Worm (Caenorhabditis elegans) whole organism, dauer: ENCODE results near the gene pag-3.
"Not testable (repeated sequence)": the region's sequence is repeated elsewhere in the genome, so short reads cannot be mapped to it uniquely, and the experiment has no call there.

Source experiments
- unc-62 ChIP-seq: sonication (generic microtip); optimal IDR thresholded peaks from 2 replicates; lab custom pipeline; 2017; ENCODE audit warnings: missing biosample characterization, missing genetic modification reagents, missing genetic modification characterization

Gene pag-3

DNA sequence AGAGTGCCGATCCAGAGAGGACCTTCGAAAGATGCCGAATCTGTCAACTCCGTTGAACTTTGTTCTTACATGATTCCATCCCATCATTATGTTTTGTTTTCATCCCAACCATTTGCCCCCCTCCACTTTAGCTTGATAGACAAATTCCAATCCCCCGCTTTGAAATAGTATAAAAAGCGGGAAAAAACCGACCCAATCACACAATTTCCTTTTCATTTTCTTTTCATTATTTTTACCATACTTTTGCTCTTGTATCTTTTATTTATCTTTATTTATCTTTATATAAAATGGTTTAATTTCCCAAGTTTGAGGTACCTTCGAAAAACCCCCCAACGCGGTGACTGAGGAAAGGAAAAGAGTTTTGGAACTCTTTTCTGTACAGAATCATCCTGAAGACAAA lies 12.1 kb upstream of the pag-3 start, which contains the start of gene F20D1.22:
F20D1.22 (plus strand) TSS at position 301 of the 400 bp plus-strand sequence.
- not testable (repeated sequence) for TF ChIP-seq unc-62

ce11 chrX:14965761-14966160 lies 11.3 kb upstream of the pag-3 start, which contains the start of gene F45B8.5:
F45B8.5 (plus strand) TSS chrX:14966061.
- no peak for TF ChIP-seq unc-62

- no peak for TF ChIP-seq unc-62
Measured at ce11 chrX:14964253-14964652, 9.8 kb upstream of the pag-3 start, which contains the start of gene rgs-11. rgs-11 (plus strand) TSS chrX:14964553.

DNA sequence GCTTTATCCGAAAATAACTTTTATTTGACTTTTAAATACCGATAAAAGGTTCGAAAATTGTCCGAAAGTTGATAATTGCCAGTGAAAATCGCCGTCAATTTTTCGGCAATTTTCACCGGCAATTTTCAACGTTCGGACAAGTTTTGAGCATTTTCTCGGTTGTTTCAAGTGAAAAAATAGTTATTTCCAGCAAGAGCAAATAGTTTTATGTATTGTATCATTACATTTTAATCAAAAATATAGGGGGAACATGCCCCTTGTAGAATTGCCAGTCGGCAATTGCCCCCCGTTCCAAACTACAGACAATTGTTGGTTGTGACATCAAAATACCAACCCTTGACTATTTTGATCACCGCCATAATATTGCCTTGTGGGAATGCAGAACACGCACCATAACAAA lies 8.0 kb upstream of the pag-3 start, which contains the start of gene rgs-10:
rgs-10 (plus strand) TSS at position 301 of the 400 bp plus-strand sequence.
- no peak for TF ChIP-seq unc-62

DNA sequence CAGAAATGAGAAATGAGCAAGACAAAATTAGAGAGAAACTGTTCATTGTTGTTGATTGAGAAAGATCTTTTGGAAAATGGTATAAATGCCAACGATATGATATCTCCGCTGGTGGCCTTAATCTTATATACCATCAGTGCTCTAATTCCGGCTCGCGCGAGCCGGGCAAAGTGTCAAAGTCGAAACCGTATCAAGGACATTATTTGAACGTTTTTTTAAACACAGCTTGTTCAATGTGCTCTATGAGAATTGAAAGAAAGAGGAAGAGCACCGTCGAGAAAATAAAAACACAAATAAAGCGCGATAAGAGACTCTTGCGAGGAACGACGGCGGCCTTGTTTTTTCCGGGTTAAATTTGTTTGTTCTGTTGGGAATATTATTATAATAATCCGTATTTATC lies 7.0 kb upstream of the pag-3 start, which contains the start of gene idpp-3:
idpp-3 (minus strand) TSS at position 101 of the 400 bp plus-strand sequence.
- no peak for TF ChIP-seq unc-62

DNA sequence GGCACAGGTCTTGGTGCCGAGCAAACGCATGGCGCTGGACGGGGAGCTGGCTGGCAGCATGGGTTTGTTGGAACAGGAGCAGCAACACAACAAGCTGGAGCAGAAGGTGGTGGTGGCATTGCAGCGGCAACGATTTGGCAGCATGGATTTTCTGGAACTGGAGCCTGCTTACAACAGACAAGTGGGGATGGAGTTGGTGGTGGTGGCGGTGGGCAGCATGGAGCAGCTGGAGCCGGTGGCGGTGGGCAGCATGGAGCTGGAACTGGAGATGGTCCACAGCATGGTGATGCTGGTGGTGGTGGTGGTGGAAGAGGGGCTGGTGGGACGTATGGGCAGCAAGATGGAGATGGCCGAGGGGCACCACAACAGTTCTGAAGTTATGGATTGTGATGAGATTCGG lies 6.4 kb upstream of the pag-3 start:
- no peak for TF ChIP-seq unc-62

DNA sequence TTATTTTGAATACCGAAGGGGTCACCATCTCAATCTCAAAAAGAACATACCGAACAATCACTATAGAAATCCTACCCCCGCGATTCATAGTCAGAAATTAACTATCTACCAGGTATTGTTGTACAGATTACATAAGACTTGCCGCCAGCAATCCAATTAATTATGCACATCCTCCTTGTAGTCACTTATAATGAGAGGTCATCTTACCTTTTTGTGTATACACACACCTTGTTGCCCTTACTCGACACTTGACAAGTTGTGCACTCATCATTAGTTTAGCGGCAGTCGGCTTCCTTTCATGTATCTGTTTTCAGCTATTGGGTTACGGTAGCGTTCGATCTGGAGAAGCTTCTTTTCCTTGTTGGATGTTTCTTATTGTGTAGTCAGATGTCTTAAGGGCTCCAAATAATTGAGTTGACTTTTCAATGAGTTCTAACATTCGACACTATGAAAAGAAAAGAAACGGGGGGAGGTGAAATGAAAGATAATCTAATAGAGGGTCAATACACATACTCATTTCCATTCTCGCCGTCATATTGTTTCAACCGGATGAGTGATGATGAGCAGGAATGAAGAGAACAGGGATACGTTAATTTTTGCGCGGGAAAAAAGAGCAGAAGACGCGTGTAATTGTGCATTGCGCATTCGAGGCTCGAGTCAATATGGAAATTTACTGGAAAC lies 5.1 kb upstream of the pag-3 start:
- no peak for TF ChIP-seq unc-62

DNA sequence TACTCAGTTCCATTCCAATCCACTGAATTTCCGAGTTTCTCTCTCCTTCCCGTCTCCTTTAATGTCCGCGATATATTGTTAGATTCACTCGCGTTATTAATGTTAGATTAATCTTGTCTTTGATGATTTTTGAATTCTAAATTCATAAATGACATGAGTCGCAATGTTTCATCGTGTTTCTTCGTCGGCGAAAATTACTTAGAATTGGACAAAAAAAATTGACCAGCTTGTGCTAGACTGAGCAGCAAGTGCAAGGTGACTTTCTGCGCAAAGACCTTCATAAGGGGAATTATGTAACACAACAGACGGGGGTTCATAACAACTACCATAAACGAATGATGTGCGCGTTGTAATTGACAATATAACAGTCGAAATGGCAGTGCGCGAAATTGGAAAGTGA lies 4.0 kb upstream of the pag-3 start:
- TF ChIP-seq unc-62 = no peak

DNA sequence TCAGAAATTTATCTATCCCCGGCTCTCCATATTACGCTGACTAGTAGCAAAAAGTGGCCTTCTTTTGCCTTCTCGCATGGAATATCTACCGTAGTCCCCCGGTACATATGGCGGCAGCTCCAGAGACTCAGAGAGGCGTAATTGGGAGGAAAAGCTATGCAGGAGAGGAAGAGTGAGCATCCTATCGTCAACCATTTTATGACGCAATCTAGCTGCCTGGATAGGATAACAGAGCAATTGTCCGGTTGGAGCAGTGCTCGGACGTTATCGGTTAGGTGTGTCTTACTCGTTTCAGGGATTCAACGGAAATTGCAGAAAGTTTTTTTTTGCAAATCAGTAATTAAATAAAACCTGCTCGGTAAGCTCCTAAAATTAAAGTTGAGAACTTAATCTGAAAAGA lies 2.7 kb upstream of the pag-3 start:
- TF ChIP-seq unc-62 = no peak

DNA sequence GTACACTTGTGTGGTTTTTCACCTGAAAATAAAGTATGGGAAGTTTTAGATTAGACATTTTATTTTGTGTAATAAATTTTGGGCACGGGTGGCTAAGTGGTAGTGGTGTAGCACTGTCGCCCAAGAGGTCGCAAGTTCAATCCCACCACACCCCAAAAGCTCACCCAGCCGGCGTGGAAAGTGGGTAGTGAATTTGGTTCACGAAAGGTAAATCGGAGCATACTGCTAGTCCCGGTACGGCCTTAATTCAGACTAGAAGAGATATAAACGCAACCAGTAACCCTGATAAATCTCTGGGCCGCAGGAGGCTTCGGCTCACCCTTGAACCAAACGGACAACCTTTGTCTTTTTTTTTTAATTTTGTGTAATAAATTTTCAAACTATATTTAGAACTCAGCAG lies 2.7 kb downstream of the pag-3 start:
- no peak for TF ChIP-seq unc-62

- TF ChIP-seq unc-62 = no peak
Measured at ce11 chrX:14947355-14947668, 7.1 kb downstream of the pag-3 start.

- TF ChIP-seq unc-62 = no peak
Measured at ce11 chrX:14946464-14947354, 7.7 kb downstream of the pag-3 start.

ce11 chrX:14946217-14946463 lies 8.3 kb downstream of the pag-3 start, which contains the start of gene mrp-5:
mrp-5 (minus strand) TSS chrX:14946317.
- no peak for TF ChIP-seq unc-62

DNA sequence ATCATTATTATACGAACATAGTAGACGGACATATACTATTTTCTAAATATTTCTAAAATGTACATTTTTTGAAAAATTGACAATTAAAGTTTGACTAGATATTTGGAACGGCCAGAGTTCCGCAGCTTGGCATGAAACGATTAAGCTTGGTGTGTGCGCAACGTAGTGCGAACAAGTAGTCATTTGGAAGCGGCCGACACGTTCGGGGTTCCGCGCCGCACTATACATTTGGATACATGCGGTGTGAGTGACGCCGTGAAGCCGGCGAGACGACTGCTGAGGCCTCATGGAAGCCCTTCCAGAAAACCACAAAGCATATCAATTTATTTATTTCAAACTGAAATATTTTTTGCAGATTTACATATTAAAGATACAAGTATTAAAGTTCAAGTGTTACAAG lies 16.3 kb downstream of the pag-3 start:
- TF ChIP-seq unc-62 = no peak

DNA sequence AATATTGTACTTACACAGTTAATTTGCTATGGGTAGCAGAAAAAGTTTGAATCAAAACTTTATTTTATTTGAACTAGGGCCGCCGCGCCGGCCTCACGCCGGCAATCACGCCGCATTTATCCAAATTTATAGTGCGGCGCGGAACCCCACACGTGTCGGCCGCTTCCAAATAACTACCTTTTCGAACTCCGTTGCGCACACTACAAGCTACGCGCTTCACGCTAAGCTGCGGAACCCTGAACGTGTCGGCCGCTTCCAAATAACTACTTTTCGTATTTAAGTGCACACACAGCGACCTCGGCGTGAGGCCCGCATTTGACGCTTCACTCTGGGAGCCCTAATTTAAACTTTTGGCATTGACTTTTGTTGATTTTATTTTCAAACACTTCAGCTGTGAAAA lies 23.0 kb downstream of the pag-3 start:
- TF ChIP-seq unc-62 = no peak

DNA sequence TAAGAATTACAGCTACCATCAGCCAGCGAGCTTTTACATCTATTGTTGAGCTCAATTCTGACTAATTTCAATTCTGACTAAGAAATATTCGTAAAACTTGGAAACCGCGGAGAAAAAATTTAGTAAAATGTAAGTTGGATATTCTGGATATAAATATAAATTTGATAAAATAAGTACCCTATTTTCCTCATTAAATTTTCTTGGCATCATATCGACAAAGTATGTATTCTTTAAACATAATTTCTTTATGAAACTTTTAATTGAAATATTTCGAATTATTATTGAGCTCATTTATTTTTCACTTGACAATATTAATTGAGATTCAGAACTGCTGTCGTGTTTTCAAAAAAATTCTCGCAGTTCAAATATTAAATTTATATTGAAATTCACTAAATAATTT lies 24.9 kb downstream of the pag-3 start:
- no peak for TF ChIP-seq unc-62

DNA sequence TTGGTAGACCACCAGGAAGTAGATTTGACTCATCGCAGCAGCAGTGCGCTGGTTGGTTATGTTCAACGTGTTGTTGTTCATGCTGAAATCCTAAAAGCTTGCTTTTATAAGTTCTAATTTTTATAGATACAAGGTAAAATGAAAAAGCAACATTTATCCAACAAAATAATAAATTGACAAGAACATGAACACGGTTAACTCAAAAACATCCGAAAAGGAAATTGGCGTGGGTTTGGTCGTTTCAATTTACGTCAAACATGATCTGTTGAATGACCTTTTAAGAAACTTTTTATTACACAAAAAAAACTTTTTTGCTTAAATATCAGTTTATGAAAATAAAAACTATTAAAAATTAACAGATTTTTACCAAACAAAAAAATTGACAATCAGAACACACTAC lies 25.6 kb downstream of the pag-3 start, which contains the start of gene ntr-2:
ntr-2 (minus strand) TSS at position 101 of the 400 bp plus-strand sequence.
- TF ChIP-seq unc-62 = no peak

ce11 chrX:14922758-14923157 lies 31.7 kb downstream of the pag-3 start:
- TF ChIP-seq unc-62 = no peak
